Worm (Caenorhabditis elegans): ENCODE results near the gene slc-30A9.

Gene slc-30A9

DNA sequence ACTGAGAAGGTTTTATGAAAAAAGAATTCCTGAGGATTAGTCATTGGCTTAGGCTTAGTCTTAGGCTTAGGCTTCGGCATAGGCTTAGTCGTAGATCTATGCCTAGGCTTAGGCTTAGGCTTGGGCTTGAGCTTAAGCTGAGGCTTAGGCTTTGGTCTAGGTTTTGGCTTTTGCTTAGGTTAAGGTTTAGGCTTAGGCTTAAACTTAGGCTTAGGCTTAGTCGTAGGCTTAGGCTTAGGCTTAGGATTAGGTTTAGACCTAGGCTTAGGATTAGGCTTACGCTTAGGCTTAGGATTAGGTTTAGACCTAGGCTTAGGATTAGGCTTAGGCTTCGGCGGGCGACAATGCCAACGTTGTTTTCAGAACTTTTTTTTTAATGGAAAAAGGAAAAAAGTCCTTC is 23.2 kb downstream of the slc-30A9 start:
- no peak for TF ChIP-seq ceh-83 (GFP tag; optimal IDR thresholded peaks at IDR 0.05)
- TF ChIP-seq nhr-2 (tag; optimal IDR thresholded peaks at IDR 0.05) = no peak
- TF ChIP-seq unc-62 (GFP tag; optimal IDR thresholded peaks at IDR 0.05) = no peak
- TF ChIP-seq M03D4.4 (tag; optimal IDR thresholded peaks at IDR 0.05) = no peak
- no peak for TF ChIP-seq ceh-39 (tag; optimal IDR thresholded peaks at IDR 0.05)
- no peak for TF ChIP-seq ces-1 (GFP tag; optimal IDR thresholded peaks at IDR 0.05)
- no peak for TF ChIP-seq nhr-237 (tag; optimal IDR thresholded peaks at IDR 0.05)

DNA sequence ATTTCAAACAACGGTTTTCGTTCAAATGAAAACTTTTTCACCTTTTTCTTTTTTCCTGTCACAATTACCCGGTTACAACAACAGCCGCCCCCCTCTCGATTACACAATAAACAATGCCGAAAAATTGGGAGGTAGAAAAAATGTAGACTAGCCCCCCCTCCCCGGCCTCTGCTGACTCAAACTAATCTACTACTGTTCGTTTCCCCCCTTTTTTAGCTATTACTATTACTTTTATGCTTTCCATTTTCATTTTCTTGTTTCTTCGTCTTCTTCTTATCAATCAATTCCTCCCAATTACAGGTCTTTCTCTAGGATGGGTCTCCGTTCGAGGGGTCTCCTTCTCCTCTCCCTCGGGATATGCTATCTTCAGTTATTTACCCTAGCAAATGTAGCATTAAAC is 40.8 kb downstream of the slc-30A9 start, which contains the start of gene let-805:
TSS of gene let-805 (plus strand) at position 301 of the 400 bp plus-strand sequence.
- TF ChIP-seq ceh-39 (tag; optimal IDR thresholded peaks at IDR 0.05) (no peak), ceh-43 (GFP tag; optimal IDR thresholded peaks at IDR 0.05) (no peak), zip-8 (tag; optimal IDR thresholded peaks at IDR 0.05) (no peak), nhr-76 (tag; optimal IDR thresholded peaks at IDR 0.05) (no peak), ceh-83 (GFP tag; optimal IDR thresholded peaks at IDR 0.05) (no peak), lin-13 (tag; optimal IDR thresholded peaks at IDR 0.05) (no peak), sem-2 (GFP tag; optimal IDR thresholded peaks at IDR 0.05) (no peak), nhr-12 (tag; optimal IDR thresholded peaks at IDR 0.05) (no peak), snpc-4 (tag; optimal IDR thresholded peaks at IDR 0.05) (no peak), mab-5 (tag; optimal IDR thresholded peaks at IDR 0.05) (no peak), mep-1 (tag; optimal IDR thresholded peaks at IDR 0.05) (no peak), pha-4 (tag; optimal IDR thresholded peaks at IDR 0.05) (no peak), ces-1 (GFP tag; optimal IDR thresholded peaks at IDR 0.05) (no peak), ham-2 (GFP tag; optimal IDR thresholded peaks at IDR 0.05) (no peak), elt-3 (tag; optimal IDR thresholded peaks at IDR 0.05) (no peak), elt-1 (tag; optimal IDR thresholded peaks at IDR 0.05; ENCODE audit: borderline replicate concordance, insufficient read depth) (no peak)

DNA sequence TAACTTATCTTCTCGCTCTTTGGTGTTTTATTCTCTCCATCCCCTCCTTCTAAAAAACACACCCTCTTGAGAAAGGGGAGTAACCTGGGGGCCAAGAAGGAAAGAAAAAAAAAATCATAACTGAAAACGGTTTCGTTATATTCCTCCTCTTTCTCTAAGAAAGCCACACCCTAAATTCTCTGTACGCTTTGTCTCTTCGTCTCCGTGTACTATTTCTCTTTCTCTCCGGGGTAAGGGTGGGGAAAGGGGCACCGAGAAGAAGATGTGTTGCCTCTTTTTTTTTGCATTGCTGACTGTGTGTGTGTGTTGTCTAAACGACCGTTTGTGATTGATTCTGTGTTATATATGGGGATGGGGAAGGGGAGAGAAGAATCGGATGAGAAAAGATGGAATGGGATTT is 42.4 kb downstream of the slc-30A9 start:
- TF ChIP-seq ham-2 (GFP tag; optimal IDR thresholded peaks at IDR 0.05) = no peak
- no peak for TF ChIP-seq hlh-1 (tag; optimal IDR thresholded peaks at IDR 0.05)
- TF ChIP-seq unc-39 (tag; optimal IDR thresholded peaks at IDR 0.05) = no peak
- TF ChIP-seq mls-2 (tag; optimal IDR thresholded peaks at IDR 0.05) = no peak
- TF ChIP-seq unc-120 (tag; optimal IDR thresholded peaks at IDR 0.05; ENCODE audit: poor library complexity, severe bottlenecking) = no peak

DNA sequence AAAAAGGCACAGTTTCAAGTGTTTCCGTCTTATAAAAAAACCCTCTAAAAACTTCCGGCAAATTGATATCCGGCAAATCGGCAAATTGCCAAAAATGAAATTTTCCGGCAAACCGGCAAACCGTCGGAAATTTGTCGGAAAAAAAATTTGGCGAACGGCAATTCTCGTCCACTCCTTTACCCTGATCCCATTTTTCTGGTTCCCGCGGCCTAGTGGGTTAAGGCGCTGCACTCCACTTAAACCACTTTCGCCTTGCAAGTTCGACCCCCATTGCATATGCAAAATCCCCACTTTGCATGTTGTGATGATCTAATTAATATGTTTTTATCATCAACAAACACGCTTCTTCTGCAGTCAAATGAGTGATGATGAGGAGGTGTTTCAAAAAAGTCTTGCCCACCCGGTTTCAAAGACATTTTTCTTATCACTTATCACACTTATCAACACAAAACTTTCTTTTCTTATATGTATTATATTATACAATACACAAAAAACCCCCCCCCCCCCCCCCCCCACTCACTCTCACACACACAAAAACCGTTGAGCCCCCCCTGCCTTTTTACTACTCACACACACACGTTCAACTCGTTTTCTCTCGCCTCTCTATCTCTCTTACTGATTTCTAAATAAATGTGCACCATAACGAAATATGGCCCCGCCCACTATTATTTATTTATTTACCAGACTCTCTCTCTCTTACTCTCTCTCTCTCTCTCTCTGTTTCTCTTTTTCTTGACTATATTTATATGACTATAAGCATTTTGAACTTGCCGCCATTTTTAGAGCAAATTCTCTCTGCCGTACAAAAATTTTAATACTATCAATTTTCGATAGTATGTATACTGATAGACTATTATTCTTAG is 45.7 kb downstream of the slc-30A9 start:
- no peak for TF ChIP-seq lin-32 (GFP tag; optimal IDR thresholded peaks at IDR 0.05)
- no peak for TF ChIP-seq blmp-1 (tag; optimal IDR thresholded peaks at IDR 0.05)
- no peak for TF ChIP-seq cnd-1 (tag; optimal IDR thresholded peaks at IDR 0.05)
- TF ChIP-seq ceh-43 (GFP tag; optimal IDR thresholded peaks at IDR 0.05) = no peak
- TF ChIP-seq snpc-4 (tag; optimal IDR thresholded peaks at IDR 0.05) = no peak
- TF ChIP-seq zip-8 (tag; optimal IDR thresholded peaks at IDR 0.05) = no peak
- no peak for TF ChIP-seq ceh-83 (GFP tag; optimal IDR thresholded peaks at IDR 0.05)
- no peak for TF ChIP-seq unc-120 (tag; optimal IDR thresholded peaks at IDR 0.05; ENCODE audit: poor library complexity, severe bottlenecking)
- no peak for TF ChIP-seq drap-1 (GFP tag; optimal IDR thresholded peaks at IDR 0.05)

DNA sequence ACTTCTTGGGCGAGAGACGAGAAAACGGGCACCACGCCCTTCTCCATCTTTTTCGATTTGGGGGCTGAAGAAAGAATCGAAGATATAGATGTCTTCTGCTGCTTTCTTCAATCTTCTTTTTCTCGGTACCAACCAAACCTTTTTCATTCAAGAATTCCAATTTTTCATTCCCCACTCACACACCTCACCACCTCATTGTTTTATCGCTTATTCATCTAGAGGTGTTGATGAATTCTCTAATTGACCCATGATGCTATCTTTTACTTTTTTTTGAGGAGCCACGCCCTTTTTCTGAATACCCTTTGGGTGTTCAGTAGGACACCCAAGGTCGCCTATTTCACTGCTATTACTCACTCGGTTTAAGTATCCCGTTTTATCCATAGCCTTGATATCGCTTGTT is 47.1 kb downstream of the slc-30A9 start:
- TF ChIP-seq blmp-1 (tag; optimal IDR thresholded peaks at IDR 0.05) (no peak), zip-8 (tag; optimal IDR thresholded peaks at IDR 0.05) (no peak), elt-3 (tag; optimal IDR thresholded peaks at IDR 0.05) (no peak), nhr-2 (tag; optimal IDR thresholded peaks at IDR 0.05) (no peak), mep-1 (tag; optimal IDR thresholded peaks at IDR 0.05) (no peak), mls-2 (tag; optimal IDR thresholded peaks at IDR 0.05) (no peak), unc-39 (tag; optimal IDR thresholded peaks at IDR 0.05) (no peak), unc-62 (GFP tag; optimal IDR thresholded peaks at IDR 0.05) (no peak), M03D4.4 (tag; optimal IDR thresholded peaks at IDR 0.05) (no peak), elt-1 (tag; optimal IDR thresholded peaks at IDR 0.05; ENCODE audit: borderline replicate concordance, insufficient read depth) (no peak), bed-3 (GFP tag; optimal IDR thresholded peaks at IDR 0.05) (no peak), cnd-1 (tag; optimal IDR thresholded peaks at IDR 0.05) (no peak), snpc-4 (tag; optimal IDR thresholded peaks at IDR 0.05) (no peak), ceh-43 (GFP tag; optimal IDR thresholded peaks at IDR 0.05) (no peak), nhr-12 (tag; optimal IDR thresholded peaks at IDR 0.05) (no peak), lsy-2 (tag; optimal IDR thresholded peaks at IDR 0.05) (no peak), flh-1 (GFP tag; optimal IDR thresholded peaks at IDR 0.05) (no peak), nhr-76 (tag; optimal IDR thresholded peaks at IDR 0.05) (no peak), nhr-28 (tag; optimal IDR thresholded peaks at IDR 0.05) (no peak)
